Fruit fly (Drosophila melanogaster): Measurements from ENCODE around the gene CG43798.

DNA sequence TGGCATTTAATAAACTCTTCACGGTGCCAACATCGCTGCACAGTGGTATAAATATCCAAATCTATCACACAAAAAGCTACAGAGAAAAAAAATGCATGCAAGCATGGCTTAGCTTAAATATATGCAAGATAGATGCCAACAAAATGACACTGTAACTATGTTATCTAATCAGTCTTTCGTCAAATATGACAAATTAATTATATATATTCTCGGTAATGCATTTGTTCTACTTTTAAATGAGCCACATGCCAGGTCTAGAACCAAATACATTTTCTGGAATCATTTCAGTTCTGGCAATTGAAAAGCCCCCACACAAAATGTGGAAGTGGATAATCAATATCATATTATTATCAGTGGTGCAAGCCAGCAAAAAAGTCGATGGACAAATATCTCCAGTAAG is 5.9 kb upstream of the CG43798 start, which contains the start of gene BG642163:
- TF ChIP-seq fd96Ca (GFP tag; IDR thresholded peaks at IDR 0.05) (no peak), rn (GFP tag; IDR thresholded peaks at IDR 0.05) (no peak), CG13204 (GFP tag; optimal IDR thresholded peaks at IDR 0.05) (no peak), CG8159 (tag; optimal IDR thresholded peaks at IDR 0.05) (no peak), CG32121 (GFP tag; IDR thresholded peaks at IDR 0.05) (no peak), gl (tag; optimal IDR thresholded peaks at IDR 0.05) (no peak), CG10348 (GFP tag; IDR thresholded peaks at IDR 0.05) (no peak), Pif1A (GFP tag; optimal IDR thresholded peaks at IDR 0.05) (no peak), EcR (GFP tag; optimal IDR thresholded peaks at IDR 0.05) (no peak), CG34367 (tag; optimal IDR thresholded peaks at IDR 0.05) (no peak)
